Fruit fly (Drosophila melanogaster) whole organism, pupa: ENCODE measurements around the gene CG14273.

Source experiments
- CG10348 ChIP-seq: fragments of 200-800 bp; sonication (Bioruptor generic); IDR thresholded peaks from 2 replicates; pipeline ENCODE4 v1.3.6; 2022; ENCODE audit warnings: missing biosample characterization, missing genetic modification characterization
- CG12605 ChIP-seq: fragments of 200-800 bp; sonication (Bioruptor generic); IDR thresholded peaks from 2 replicates; pipeline ENCODE4 v1.3.6; 2022; ENCODE audit warnings: missing biosample characterization, missing genetic modification characterization
- CG13204 ChIP-seq: fragments of 200-800 bp; sonication (Bioruptor generic); optimal IDR thresholded peaks from 2 replicates; lab custom pipeline; 2018; ENCODE audit warnings: missing biosample characterization, mild to moderate bottlenecking, missing genetic modification characterization, moderate library complexity
- CG14655 ChIP-seq: fragments of 200-800 bp; sonication (Bioruptor generic); optimal IDR thresholded peaks from 3 replicates; lab custom pipeline; 2017; ENCODE audit warnings: mild to moderate bottlenecking, missing biosample characterization, missing genetic modification reagents, missing genetic modification characterization
- CG15710 ChIP-seq: fragments of 200-800 bp; sonication (Bioruptor generic); optimal IDR thresholded peaks from 2 replicates; lab custom pipeline; 2018; ENCODE audit warnings: missing biosample characterization, mild to moderate bottlenecking, missing genetic modification characterization, moderate library complexity
- CG17806 ChIP-seq: fragments of 200-800 bp; sonication (Bioruptor generic); optimal IDR thresholded peaks from 2 replicates; lab custom pipeline; 2018; ENCODE audit warnings: missing biosample characterization, mild to moderate bottlenecking, missing genetic modification characterization, moderate library complexity
- CG32121 ChIP-seq: fragments of 200-800 bp; sonication (Bioruptor generic); IDR thresholded peaks from 2 replicates; pipeline ENCODE4 v1.3.6; 2022; ENCODE audit warnings: missing biosample characterization, missing genetic modification characterization
- CG34367 ChIP-seq: fragments of 200-800 bp; sonication (Bioruptor generic); optimal IDR thresholded peaks from 2 replicates; lab custom pipeline; 2018; ENCODE audit warnings: missing biosample characterization, mild to moderate bottlenecking, missing genetic modification characterization
- CG4496 ChIP-seq: fragments of 200-800 bp; sonication (Bioruptor generic); IDR thresholded peaks from 3 replicates; pipeline ENCODE4 v1.3.6; 2022; ENCODE audit warnings: missing biosample characterization, missing genetic modification characterization
- CG8301 ChIP-seq: fragments of 200-800 bp; sonication (Bioruptor generic); optimal IDR thresholded peaks from 2 replicates; lab custom pipeline; 2018; ENCODE audit warnings: missing biosample characterization, mild to moderate bottlenecking, missing genetic modification characterization
- CG9948 ChIP-seq: fragments of 200-800 bp; sonication (Bioruptor generic); optimal IDR thresholded peaks from 2 replicates; lab custom pipeline; 2018; ENCODE audit warnings: missing biosample characterization, mild to moderate bottlenecking, missing genetic modification characterization, moderate library complexity
- D1 ChIP-seq: fragments of 200-800 bp; sonication (Bioruptor generic); optimal IDR thresholded peaks from 2 replicates; lab custom pipeline; 2018; ENCODE audit warnings: missing biosample characterization, mild to moderate bottlenecking, missing genetic modification characterization, moderate library complexity
- EcR ChIP-seq: fragments of 200-800 bp; sonication (Bioruptor generic); optimal IDR thresholded peaks from 3 replicates; lab custom pipeline; 2019; ENCODE audit warnings: missing biosample characterization, missing genetic modification characterization, mild to moderate bottlenecking, moderate library complexity, missing genetic modification reagents
- Ets98B ChIP-seq: fragments of 200-800 bp; sonication (Bioruptor generic); IDR thresholded peaks from 2 replicates; pipeline ENCODE4 v1.3.6; 2022; ENCODE audit warnings: missing biosample characterization, missing genetic modification characterization
- Pif1A ChIP-seq: fragments of 200-800 bp; sonication (Bioruptor generic); optimal IDR thresholded peaks from 3 replicates; lab custom pipeline; 2016; ENCODE audit warnings: missing biosample characterization, missing genetic modification characterization
- Pif1B ChIP-seq: fragments of 200-800 bp; sonication (Bioruptor generic); optimal IDR thresholded peaks from 3 replicates; lab custom pipeline; 2016; ENCODE audit warnings: missing biosample characterization, missing genetic modification characterization
- Snoo ChIP-seq: fragments of 200-800 bp; sonication (Bioruptor generic); optimal IDR thresholded peaks from 3 replicates; lab custom pipeline; 2017; ENCODE audit warnings: missing biosample characterization, mild to moderate bottlenecking, missing genetic modification characterization, inconsistent platforms
- fd96Ca ChIP-seq: fragments of 200-800 bp; sonication (Bioruptor generic); IDR thresholded peaks from 3 replicates; pipeline ENCODE4 v1.3.6; 2022; ENCODE audit warnings: missing biosample characterization, missing genetic modification characterization
- gl ChIP-seq: fragments of 200-800 bp; sonication (Bioruptor generic); optimal IDR thresholded peaks from 2 replicates; lab custom pipeline; 2018; ENCODE audit warnings: missing biosample characterization, mild to moderate bottlenecking, missing genetic modification characterization
- rn ChIP-seq: fragments of 200-800 bp; sonication (Bioruptor generic); IDR thresholded peaks from 2 replicates; pipeline ENCODE4 v1.3.6; 2022; ENCODE audit warnings: missing biosample characterization, missing genetic modification characterization

Gene CG14273

DNA sequence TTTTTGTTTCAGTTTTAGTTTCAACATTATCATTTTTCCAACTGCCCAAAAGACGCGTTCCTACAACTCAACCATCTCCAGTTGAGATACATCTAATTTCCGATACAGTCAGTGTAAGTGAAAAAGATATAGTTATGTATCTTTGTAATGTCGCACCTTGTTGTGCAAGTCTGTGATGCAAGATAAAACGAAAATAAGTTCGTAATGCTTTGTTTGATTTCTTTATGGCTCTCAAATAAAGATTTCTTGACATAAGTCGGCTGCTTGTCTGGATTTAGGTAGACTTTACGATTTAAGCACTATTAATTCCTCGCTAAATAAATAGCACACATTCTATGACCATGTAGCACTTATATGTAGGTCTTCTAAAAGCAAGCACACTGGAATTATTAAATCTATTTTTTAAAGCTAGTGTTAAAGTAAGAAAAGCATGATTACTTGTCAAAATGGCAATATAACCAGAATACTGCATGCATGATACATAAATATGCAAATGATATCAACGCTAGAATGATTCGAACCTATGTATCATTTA lies 42.6 kb downstream of the CG14273 start:
- no peak for TF ChIP-seq Snoo
- no peak for TF ChIP-seq CG13204 (GFP tag; lab: Kevin White, UChicago)
- no peak for TF ChIP-seq CG10348 (GFP tag; lab: Robert Waterston, UW)
- no peak for TF ChIP-seq Pif1B
- TF ChIP-seq CG9948 (tag; lab: Kevin White, UChicago) = no peak
- TF ChIP-seq rn (GFP tag; lab: Robert Waterston, UW) = no peak
- TF ChIP-seq CG8301 (tag; lab: Kevin White, UChicago) = no peak
- TF ChIP-seq CG14655 (GFP tag; lab: Kevin White, UChicago) = no peak

DNA sequence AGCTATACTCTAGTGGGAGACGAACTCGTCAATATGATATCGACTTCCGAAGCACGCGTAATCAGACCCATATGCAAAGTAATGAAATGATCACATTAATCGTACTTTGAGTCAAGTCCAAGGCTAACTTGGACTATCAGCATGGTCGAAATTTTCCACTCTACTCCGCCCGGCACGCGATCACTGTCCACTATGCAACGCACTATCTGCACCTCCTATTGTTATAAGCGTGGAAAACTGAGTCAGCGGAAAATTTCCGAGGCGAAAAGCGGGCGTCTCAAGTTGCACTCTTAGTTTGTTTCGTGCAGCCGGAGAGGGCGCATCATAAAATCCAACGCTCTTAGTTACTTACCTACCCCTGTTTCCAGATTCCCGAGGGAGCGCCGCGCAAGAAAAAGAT lies 43.4 kb downstream of the CG14273 start:
- TF ChIP-seq CG9948 (tag; lab: Kevin White, UChicago) = no peak
- TF ChIP-seq CG12605 (GFP tag; lab: Robert Waterston, UW) = no peak
- no peak for TF ChIP-seq EcR (GFP tag; lab: Kevin White, UChicago)
- no peak for TF ChIP-seq CG10348 (GFP tag; lab: Robert Waterston, UW)

DNA sequence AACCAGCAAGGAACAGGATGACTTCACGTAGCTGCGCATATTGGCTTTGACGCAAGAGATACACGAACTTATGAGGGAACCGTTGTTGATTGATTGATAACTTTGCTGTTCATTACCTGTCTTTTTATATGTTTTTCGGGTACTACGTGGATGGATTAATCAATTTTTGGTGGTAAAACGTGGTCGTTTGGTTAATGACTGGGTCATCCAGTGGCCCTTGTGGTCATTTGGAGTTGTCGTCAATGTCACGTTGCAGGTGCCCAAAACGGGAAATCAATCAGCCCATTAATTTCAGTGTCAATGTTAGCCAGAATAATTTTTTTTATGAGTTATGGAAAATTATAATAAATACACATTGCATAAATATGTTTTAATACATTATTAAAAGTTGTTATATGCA lies 46.7 kb downstream of the CG14273 start, which contains the start of gene CG42819:
CG42819 (minus strand) TSS at position 101 of the 400 bp plus-strand sequence.
- TF ChIP-seq Ets98B (GFP tag; lab: Robert Waterston, UW) = no peak
- TF ChIP-seq, all 21 proteins: peak for 0

DNA sequence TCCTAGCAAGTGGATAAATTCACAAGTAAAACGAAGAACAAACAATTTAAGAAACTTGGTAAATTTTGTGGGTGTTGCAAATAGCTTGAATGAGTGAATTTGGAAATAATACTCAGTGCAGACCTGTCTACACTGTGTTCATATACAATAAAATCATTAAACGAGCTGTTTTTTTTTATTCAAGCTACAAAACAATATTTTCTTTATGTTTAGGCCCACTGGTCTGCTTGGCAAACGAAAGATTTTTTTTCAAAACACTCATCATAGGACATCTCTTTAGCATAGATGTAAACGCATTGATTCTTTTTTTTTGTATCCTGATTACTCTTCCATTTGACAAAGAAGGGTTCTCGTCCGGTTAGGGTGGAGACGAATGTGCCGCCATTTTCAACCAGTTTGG lies 49.8 kb downstream of the CG14273 start, which contains the start of gene CG42820:
CG42820 (minus strand) TSS at position 101 of the 400 bp plus-strand sequence.
- TF ChIP-seq D1 (tag; lab: Kevin White, UChicago) (no peak), gl (tag; lab: Kevin White, UChicago) (no peak), CG8301 (tag; lab: Kevin White, UChicago) (no peak), rn (GFP tag; lab: Robert Waterston, UW) (no peak), CG17806 (tag; lab: Kevin White, UChicago) (no peak), CG14655 (GFP tag; lab: Kevin White, UChicago) (no peak), EcR (GFP tag; lab: Kevin White, UChicago) (no peak), Pif1A (GFP tag; lab: Kevin White, UChicago) (no peak), CG13204 (GFP tag; lab: Kevin White, UChicago) (no peak), CG10348 (GFP tag; lab: Robert Waterston, UW) (no peak)
- TF ChIP-seq, all 21 proteins: peak for 0

DNA sequence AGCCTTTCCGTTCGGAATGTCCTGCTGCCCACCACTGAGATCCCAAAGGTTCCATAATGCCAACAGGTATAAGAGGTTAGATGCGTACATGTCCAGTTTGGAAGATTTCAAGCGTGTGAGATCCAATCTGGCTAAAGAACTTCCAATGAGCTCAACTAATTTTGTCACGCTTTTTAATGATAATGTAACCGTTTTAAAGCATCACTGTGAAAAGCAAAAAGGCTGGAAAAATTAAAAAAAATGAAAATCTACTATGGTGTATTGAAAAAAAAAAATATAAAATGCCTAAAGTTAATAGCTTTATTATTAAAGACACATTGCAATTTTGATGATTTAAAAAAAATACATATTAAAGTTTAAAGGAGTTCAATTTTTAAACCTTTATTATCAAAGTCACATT lies 50.6 kb downstream of the CG14273 start, which contains the start of gene Acp29AB:
Acp29AB (minus strand) TSS at position 101 of the 400 bp plus-strand sequence.
- TF ChIP-seq Pif1B (no peak), D1 (tag; lab: Kevin White, UChicago) (no peak), CG14655 (GFP tag; lab: Kevin White, UChicago) (no peak), CG10348 (GFP tag; lab: Robert Waterston, UW) (no peak), rn (GFP tag; lab: Robert Waterston, UW) (no peak), CG15710 (no peak), Pif1A (GFP tag; lab: Kevin White, UChicago) (no peak), Ets98B (GFP tag; lab: Robert Waterston, UW) (no peak), EcR (GFP tag; lab: Kevin White, UChicago) (no peak), CG4496 (no peak), CG17806 (tag; lab: Kevin White, UChicago) (no peak), CG34367 (tag; lab: Kevin White, UChicago) (no peak), fd96Ca (GFP tag; lab: Robert Waterston, UW) (no peak), gl (tag; lab: Kevin White, UChicago) (no peak), CG32121 (no peak), CG13204 (GFP tag; lab: Kevin White, UChicago) (no peak), CG12605 (GFP tag; lab: Robert Waterston, UW) (no peak)
